Worm (Caenorhabditis elegans): ENCODE data around the gene dnj-16.

dnj-16 gene

ce11 chrIII:4178564-4178963 is 12.4 kb upstream of the dnj-16 start, which contains the start of gene C16C10.2:
Gene C16C10.2, minus strand, starts transcription at chrIII:4178664.
- TF ChIP-seq pag-3 (tag; optimal IDR thresholded peaks at IDR 0.05; ENCODE audit: borderline replicate concordance, insufficient read depth) (no peak), nhr-19 (GFP tag; conservative IDR thresholded peaks at IDR 0.05) (no peak), ama-1 (optimal IDR thresholded peaks at IDR 0.05) (no peak)

ce11 chrIII:4181338-4181737 is 9.6 kb upstream of the dnj-16 start, which contains the start of gene C16C10.1:
Gene C16C10.1, minus strand, starts transcription at chrIII:4181438.
- TF ChIP-seq egl-13 (tag; optimal IDR thresholded peaks at IDR 0.05) = no peak
- TF ChIP-seq nhr-12 (tag; optimal IDR thresholded peaks at IDR 0.05) = no peak
- no peak for TF ChIP-seq dsc-1 (tag; optimal IDR thresholded peaks at IDR 0.05)
- TF ChIP-seq mdl-1 (tag; optimal IDR thresholded peaks at IDR 0.05) = no peak
- no peak for TF ChIP-seq tbx-2 (tag; optimal IDR thresholded peaks at IDR 0.05)
- TF ChIP-seq alr-1 (tag; optimal IDR thresholded peaks at IDR 0.05; ENCODE audit: borderline replicate concordance) = no peak
- no peak for TF ChIP-seq hpl-2 (GFP tag; optimal IDR thresholded peaks at IDR 0.05)
- TF ChIP-seq nhr-84 (tag; optimal IDR thresholded peaks at IDR 0.05) = no peak
- TF ChIP-seq vab-15 (tag; optimal IDR thresholded peaks at IDR 0.05) = no peak
- no peak for TF ChIP-seq fos-1 (tag; optimal IDR thresholded peaks at IDR 0.05)
- no peak for TF ChIP-seq pag-3 (tag; optimal IDR thresholded peaks at IDR 0.05; ENCODE audit: borderline replicate concordance, insufficient read depth)
- no peak for TF ChIP-seq nhr-19 (GFP tag; conservative IDR thresholded peaks at IDR 0.05)

ce11 chrIII:4186751-4187309 is 4.1 kb upstream of the dnj-16 start, which contains the start of gene lars-1:
Gene lars-1, minus strand, starts transcription at chrIII:4186801.
- peak; percentile 94 for TF ChIP-seq pag-3 (tag; optimal IDR thresholded peaks at IDR 0.05; ENCODE audit: borderline replicate concordance, insufficient read depth)
- TF ChIP-seq fkh-8 (tag; optimal IDR thresholded peaks at IDR 0.05) = no peak
- TF ChIP-seq rnt-1 (tag; optimal IDR thresholded peaks at IDR 0.05) = peak; percentile 15
- peak; percentile 32 for TF ChIP-seq blmp-1 (tag; optimal IDR thresholded peaks at IDR 0.05)
- no peak for TF ChIP-seq nhr-11 (tag; optimal IDR thresholded peaks at IDR 0.05)
- no peak for TF ChIP-seq unc-30 (tag; optimal IDR thresholded peaks at IDR 0.05)
- TF ChIP-seq dpl-1 (GFP tag; optimal IDR thresholded peaks at IDR 0.05) = peak in 1 of 3 experiments; percentile 10
- peak in 1 of 2 experiments; percentile 29 for TF ChIP-seq lsy-2 (tag; optimal IDR thresholded peaks at IDR 0.05)
- no peak for TF ChIP-seq efl-1 (optimal IDR thresholded peaks at IDR 0.05)
- peak in 1 of 2 experiments; percentile 81 for TF ChIP-seq efl-1 (GFP tag; optimal IDR thresholded peaks at IDR 0.05 in 1 of 2)
- TF ChIP-seq lir-3 (tag; optimal IDR thresholded peaks at IDR 0.05; ENCODE audit: poor library complexity) = peak; percentile 15

ce11 chrIII:4187845-4188244 is 3.1 kb upstream of the dnj-16 start, which contains the start of gene R74.2:
Gene R74.2, plus strand, starts transcription at chrIII:4188160.
- TF ChIP-seq hlh-17 (GFP tag; optimal IDR thresholded peaks at IDR 0.05; ENCODE audit: borderline replicate concordance) = no peak
- peak; percentile 98 for TF ChIP-seq blmp-1 (tag; optimal IDR thresholded peaks at IDR 0.05)

DNA sequence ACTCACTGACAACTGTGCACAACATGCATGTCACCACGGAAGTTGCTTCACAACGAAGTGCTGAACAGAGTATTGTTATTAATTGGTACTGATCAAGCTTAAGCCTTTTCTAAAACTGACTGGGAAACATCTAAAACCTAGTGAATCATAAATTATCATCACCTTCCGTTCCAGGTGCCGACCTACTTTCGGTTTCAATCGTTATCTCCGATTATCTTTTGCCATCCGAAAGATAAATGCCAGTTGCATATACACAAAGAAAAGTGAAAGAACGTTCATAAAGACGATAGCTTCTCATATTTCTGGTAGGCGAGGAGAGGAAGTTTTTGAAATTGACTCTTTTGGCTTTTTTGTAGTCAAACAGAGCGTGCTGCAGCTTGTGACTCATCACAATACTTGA is 1.3 kb upstream of the dnj-16 start:
- TF ChIP-seq elt-3 (tag; optimal IDR thresholded peaks at IDR 0.05) (peak in 2 of 6 experiments; percentile 50 to 70), unc-98 (GFP tag; IDR thresholded peaks at IDR 0.05) (no peak), hlh-4 (tag; optimal IDR thresholded peaks at IDR 0.05) (no peak), nhr-84 (tag; optimal IDR thresholded peaks at IDR 0.05) (no peak), dsc-1 (tag; optimal IDR thresholded peaks at IDR 0.05) (no peak), lin-14 (GFP tag; optimal IDR thresholded peaks at IDR 0.05) (no peak), swsn-7 (tag; optimal IDR thresholded peaks at IDR 0.05) (no peak), nhr-90 (tag; optimal IDR thresholded peaks at IDR 0.05; ENCODE audit: poor library complexity) (no peak), dpl-1 (GFP tag; optimal IDR thresholded peaks at IDR 0.05) (no peak), blmp-1 (tag; optimal IDR thresholded peaks at IDR 0.05) (peak; percentile 98), nhr-71 (tag; optimal IDR thresholded peaks at IDR 0.05) (no peak), lin-35 (GFP tag; optimal IDR thresholded peaks at IDR 0.05) (no peak), jun-1 (tag; optimal IDR thresholded peaks at IDR 0.05) (no peak), pag-3 (tag; optimal IDR thresholded peaks at IDR 0.05; ENCODE audit: borderline replicate concordance, insufficient read depth) (no peak), nhr-47 (tag; optimal IDR thresholded peaks at IDR 0.05) (no peak), snpc-4 (tag; optimal IDR thresholded peaks at IDR 0.05) (no peak)
